Worm (Caenorhabditis elegans) whole organism, L4/young adult: ENCODE measurements around the gene C47E12.14.

Source experiments
- W03F9.2 ChIP-seq: fragments of 150-350 bp; optimal IDR thresholded peaks from 2 replicates; lab custom pipeline; 2014; ENCODE audit warnings: missing biosample characterization, missing genetic modification characterization
- dao-5 ChIP-seq: sonication (generic microtip); optimal IDR thresholded peaks from 2 replicates; lab custom pipeline; 2016; ENCODE audit warnings: missing genotype, missing genetic modification characterization, moderate library complexity, missing compliant biosample characterization
- him-1 ChIP-seq: sonication (generic microtip); optimal IDR thresholded peaks from 2 replicates; lab custom pipeline; 2016; ENCODE audit warnings: missing genotype, missing genetic modification reagents, missing genetic modification characterization, missing compliant biosample characterization

C47E12.14 gene

ce11 chrIV:9933580-9933979 lies 42.6 kb downstream of the C47E12.14 start, which contains the start of gene spe-29:
TSS of gene spe-29 (plus strand) at chrIV:9933880.
- TF ChIP-seq W03F9.2 (tag; lab: Kevin White, UChicago) (no peak), dao-5 (tag; lab: Kevin White, UChicago) (no peak), him-1 (tag; lab: Kevin White, UChicago) (no peak)

ce11 chrIV:9932055-9932454 lies 44.1 kb downstream of the C47E12.14 start, which contains the start of the genes trmt-10A and F25H8.2:
TSS of gene trmt-10A (minus strand) at chrIV:9932213.
TSS of gene F25H8.2 (plus strand) at chrIV:9932235.
- TF ChIP-seq him-1 (tag; lab: Kevin White, UChicago): no peak
- no peak for TF ChIP-seq W03F9.2 (tag; lab: Kevin White, UChicago)
- no peak for TF ChIP-seq dao-5 (tag; lab: Kevin White, UChicago)

ce11 chrIV:9928180-9928896 lies 47.8 kb downstream of the C47E12.14 start, which contains the start of gene dur-1:
TSS of gene dur-1 (minus strand) at chrIV:9928230.
- TF ChIP-seq dao-5 (tag; lab: Kevin White, UChicago) (no peak), W03F9.2 (tag; lab: Kevin White, UChicago) (no peak), him-1 (tag; lab: Kevin White, UChicago) (no peak)
